Fruit fly (Drosophila melanogaster) whole organism, pupa: Measurements from ENCODE around the gene CG12984.

ENCODE experiments used
- CG14655 ChIP-seq: fragments of 200-800 bp; sonication (Bioruptor generic); optimal IDR thresholded peaks from 3 replicates; lab custom pipeline; 2017; ENCODE audit warnings: mild to moderate bottlenecking, missing biosample characterization, missing genetic modification reagents, missing genetic modification characterization
- CG32121 ChIP-seq: fragments of 200-800 bp; sonication (Bioruptor generic); IDR thresholded peaks from 2 replicates; pipeline ENCODE4 v1.3.6; 2022; ENCODE audit warnings: missing biosample characterization, missing genetic modification characterization
- CG8159 ChIP-seq: fragments of 200-800 bp; sonication (Bioruptor generic); optimal IDR thresholded peaks from 3 replicates; lab custom pipeline; 2018; ENCODE audit warnings: missing biosample characterization, mild to moderate bottlenecking, missing genetic modification characterization, moderate library complexity
- fd96Ca ChIP-seq: fragments of 200-800 bp; sonication (Bioruptor generic); IDR thresholded peaks from 3 replicates; pipeline ENCODE4 v1.3.6; 2022; ENCODE audit warnings: missing biosample characterization, missing genetic modification characterization

DNA sequence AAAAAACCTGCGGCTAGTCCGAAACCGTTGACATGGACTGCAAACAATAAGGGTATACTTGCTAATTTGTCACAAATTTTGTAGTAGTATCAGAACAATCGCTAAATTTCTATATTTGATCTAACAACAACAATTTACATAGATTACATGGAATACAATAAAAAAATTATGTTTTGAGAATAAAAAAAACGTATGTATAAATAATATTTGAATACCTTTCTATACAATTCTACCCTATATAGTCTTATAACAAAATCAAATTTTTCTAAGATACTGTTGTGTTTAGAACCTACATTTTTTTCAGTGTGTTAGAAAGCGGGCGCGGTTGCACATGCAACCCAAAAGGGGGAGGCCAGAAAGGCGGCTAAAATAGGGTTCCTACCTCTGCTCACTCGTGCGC, 8.2 kb upstream of the CG12984 start:
- no peak for TF ChIP-seq CG32121 (GFP tag; lab: Robert Waterston, UW)
- TF ChIP-seq CG14655 (GFP tag; lab: Kevin White, UChicago), result peak; percentile 76
- no peak for TF ChIP-seq fd96Ca (GFP tag; lab: Robert Waterston, UW)
- TF ChIP-seq CG8159, result peak; percentile 38
